Fruit fly (Drosophila melanogaster) whole organism: Measurements from ENCODE around the gene H.

Experiments
- CG8478 ChIP-seq: fragments of >200 bp; optimal IDR thresholded peaks from 2 replicates; lab custom pipeline; 2018; ENCODE audit warnings: inconsistent platforms
- Dll ChIP-seq: fragments of >200 bp; optimal IDR thresholded peaks from 2 replicates; lab custom pipeline; 2017
- EcR ChIP-seq, 2 experiments: fragments of >200 bp; optimal IDR thresholded peaks; 2 replicates each; lab custom pipeline; 2017; ENCODE audit warnings: missing biosample characterization in 2 of 2, missing genetic modification characterization in 2 of 2, missing genetic modification reagents in 2 of 2
- pan ChIP-seq: fragments of >200 bp; optimal IDR thresholded peaks from 2 replicates; lab custom pipeline; 2017
- psq ChIP-seq: fragments of >200 bp; optimal IDR thresholded peaks from 2 replicates; lab custom pipeline; 2017
- usp ChIP-seq: fragments of >200 bp; optimal IDR thresholded peaks from 2 replicates; lab custom pipeline; 2017; ENCODE audit warnings: missing biosample characterization, missing genetic modification characterization, mixed read lengths

Gene H

DNA sequence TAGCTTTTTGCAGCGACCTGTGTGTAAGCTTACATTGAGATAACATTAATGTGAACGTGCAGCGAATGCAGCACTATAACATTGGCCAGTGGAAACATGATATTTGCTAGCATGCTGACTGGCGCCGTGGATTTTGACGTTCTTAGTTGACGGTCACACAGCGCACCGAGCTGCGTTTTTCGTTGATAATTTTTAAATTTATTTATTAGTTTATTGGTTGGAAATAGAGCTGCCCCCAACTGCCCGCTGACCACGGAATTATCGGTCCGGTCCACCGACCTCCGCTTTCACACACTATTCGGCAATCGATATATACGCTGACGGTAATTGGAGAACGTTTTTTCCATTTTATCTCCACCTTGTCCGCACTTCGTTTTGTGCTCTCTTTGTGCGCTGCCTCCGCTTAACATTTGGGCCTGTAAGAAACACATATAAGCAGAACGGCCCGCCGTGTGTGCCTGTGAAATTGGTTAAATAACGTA lies at the start of gene H:
Gene H (plus strand): TSS at position 134 of the 482 bp plus-strand sequence.
- TF ChIP-seq CG8478 (lab: Kevin White, UChicago) (no peak), psq (lab: Kevin White, UChicago) (no peak), pan (no peak), usp (GFP tag; lab: Kevin White, UChicago) (no peak), EcR (GFP tag; optimal IDR thresholded peaks at IDR 0.05; lab: Kevin White, UChicago) (no peak), Dll (no peak)

DNA sequence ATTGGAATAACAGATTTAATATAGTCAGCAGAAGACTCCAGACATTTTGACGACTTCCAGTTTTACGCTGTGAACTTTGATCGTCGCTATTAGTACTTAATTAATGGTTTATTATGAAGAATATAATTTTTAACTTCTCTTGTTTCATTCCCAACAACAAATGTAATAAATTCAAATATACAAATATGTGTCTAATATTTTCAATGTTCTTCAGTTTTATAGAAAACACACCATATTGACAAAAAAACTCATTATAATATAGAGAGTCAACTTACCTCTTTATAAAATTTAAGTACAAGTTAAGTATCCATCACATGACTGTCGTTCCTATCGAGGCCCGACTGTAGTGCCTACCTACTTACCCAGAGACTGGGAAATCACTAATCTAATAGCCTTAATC lies 48.4 kb upstream of the H start:
- TF ChIP-seq EcR (GFP tag; optimal IDR thresholded peaks at IDR 0.05; lab: Kevin White, UChicago) = no peak
- TF ChIP-seq pan = no peak
- no peak for TF ChIP-seq usp (GFP tag; lab: Kevin White, UChicago)

DNA sequence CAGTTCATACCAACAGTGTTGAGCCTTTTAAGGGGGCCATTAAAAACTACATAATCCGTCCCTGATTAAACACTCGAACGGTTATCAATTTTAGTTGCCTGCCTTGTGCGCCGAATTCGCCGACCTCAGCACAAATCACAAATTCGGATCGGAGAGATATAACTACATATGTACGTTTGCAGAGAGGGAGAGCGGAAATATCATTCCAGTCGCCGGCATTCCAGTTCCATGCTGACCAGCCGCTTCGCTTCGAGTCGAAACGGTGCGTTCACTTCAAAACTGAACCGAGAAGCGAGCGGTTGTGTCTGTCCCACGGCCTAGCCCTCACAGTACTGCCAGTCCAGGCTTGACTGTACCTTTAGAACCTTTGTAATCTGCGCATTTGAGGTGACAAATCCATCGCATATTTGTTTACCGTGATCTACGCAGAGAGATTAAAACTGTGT lies 47.2 kb upstream of the H start:
- TF ChIP-seq psq (lab: Kevin White, UChicago) (no peak), Dll (no peak), usp (GFP tag; lab: Kevin White, UChicago) (no peak)

DNA sequence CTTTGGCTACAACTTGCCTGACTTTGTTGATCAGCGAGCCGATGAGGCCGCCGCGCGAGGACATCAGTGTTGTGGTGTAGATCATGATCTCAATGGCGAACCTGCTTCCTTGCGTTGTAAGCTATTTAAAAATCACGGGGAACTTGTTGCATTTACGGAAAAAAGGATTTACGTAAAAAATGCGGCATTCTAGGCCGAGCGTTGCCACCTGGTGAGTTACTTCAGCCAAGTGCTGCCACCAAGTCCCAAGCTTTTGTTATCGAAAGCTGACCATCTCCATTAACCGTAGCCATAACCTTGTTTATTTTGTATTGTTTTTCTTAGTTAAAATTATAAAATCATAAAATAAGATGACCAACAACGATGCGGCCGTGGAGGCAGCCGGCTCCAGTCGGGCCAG lies 44.9 kb upstream of the H start, which contains the start of the genes TFAM and CG5412:
Gene TFAM (minus strand): TSS at position 222 of the 400 bp plus-strand sequence.
Gene CG5412 (plus strand): TSS at position 265 of the 400 bp plus-strand sequence.
- TF ChIP-seq usp (GFP tag; lab: Kevin White, UChicago) (no peak), psq (lab: Kevin White, UChicago) (no peak), CG8478 (lab: Kevin White, UChicago) (no peak), pan (no peak)

DNA sequence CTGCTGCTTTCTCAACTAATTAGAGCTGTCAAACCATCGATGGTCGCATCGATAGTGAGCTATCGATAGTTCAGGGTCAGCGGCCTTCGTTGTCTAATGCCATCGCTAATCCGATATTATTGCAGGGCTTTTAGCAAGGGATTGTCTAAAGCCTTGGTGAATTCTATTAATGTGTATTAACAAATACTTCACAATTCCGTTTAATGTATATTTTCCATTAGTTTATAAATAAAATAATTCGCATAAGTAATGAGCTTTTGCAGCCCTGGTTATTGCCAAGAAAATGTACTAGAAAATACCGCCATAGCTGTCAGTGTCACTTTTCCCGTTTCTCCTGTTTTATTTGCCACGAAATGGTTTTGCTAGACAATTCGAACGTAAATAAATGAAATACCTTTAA lies 41.9 kb upstream of the H start, which contains the start of the genes EloB and Srp14:
Gene EloB (minus strand): TSS at position 35 of the 400 bp plus-strand sequence.
Gene Srp14 (plus strand): TSS at position 300 of the 400 bp plus-strand sequence.
- TF ChIP-seq psq (lab: Kevin White, UChicago) = no peak

DNA sequence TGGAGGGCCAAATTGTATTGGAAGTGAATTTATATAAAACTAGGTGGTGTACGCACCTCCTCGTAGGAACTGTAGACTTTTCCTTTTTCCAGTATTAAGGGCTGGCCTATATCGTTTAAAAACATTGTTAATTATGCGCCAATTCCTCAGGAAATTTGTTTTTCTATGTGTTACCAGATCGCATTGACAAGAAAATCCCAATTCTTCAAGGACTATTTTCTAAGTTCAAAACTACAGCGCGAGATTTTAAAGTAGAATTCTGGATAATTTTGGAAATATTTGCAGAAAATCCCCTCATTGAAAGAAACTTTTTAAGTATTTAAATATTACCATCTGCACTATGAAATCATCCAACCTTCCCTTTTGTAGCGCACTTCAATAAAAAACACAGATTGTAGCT lies 40.4 kb upstream of the H start, which contains the start of gene CG34008:
Gene CG34008 (minus strand): TSS at position 147 of the 400 bp plus-strand sequence.
- TF ChIP-seq Dll (no peak), pan (no peak), EcR (GFP tag; optimal IDR thresholded peaks at IDR 0.05; lab: Kevin White, UChicago) (no peak), CG8478 (lab: Kevin White, UChicago) (no peak), usp (GFP tag; lab: Kevin White, UChicago) (no peak), psq (lab: Kevin White, UChicago) (no peak)

DNA sequence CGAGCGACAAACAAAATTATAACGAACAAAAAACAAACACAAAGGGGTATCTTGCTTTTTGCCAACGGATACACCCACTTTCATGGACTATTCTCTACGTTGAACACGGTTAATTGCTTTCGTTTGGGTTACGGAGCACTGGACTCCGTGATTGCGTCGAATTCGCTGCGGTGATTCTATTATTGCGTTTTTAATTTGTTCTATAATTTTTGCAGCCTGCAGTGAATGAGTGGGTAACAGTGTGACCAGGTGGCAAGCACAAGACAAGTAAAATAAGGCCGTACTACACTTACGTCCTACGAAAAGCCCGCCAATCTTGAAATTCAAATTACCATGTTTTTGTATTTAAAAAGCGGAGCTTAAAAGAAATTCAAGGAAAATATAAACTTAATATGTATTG lies 36.2 kb upstream of the H start, which contains the start of gene CG16953:
Gene CG16953 (minus strand): TSS at position 268 of the 400 bp plus-strand sequence.
- TF ChIP-seq EcR (GFP tag; optimal IDR thresholded peaks at IDR 0.05; lab: Kevin White, UChicago) = no peak
- TF ChIP-seq psq (lab: Kevin White, UChicago) = no peak
- no peak for TF ChIP-seq pan

DNA sequence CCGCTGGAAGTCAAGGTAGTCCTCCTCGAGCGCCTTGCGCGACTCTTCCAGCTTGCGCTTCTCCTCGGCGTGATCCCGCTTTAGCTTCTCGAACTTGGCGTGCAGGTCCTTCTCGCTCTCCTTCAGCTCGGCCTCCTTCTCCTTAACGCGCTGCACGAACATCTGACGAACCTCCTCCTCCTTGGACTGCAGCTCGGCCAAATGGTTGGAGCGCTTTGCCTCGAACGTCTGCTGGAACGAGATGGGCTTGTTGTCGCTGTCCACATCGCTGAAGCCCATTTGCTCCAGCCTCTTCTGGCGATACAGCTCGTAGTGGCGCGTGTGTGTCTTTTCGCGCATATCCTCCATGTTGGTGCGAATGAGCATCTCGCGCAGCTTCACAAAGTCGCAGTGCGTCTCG lies 35.3 kb upstream of the H start:
- TF ChIP-seq Dll (no peak), psq (lab: Kevin White, UChicago) (no peak), CG8478 (lab: Kevin White, UChicago) (no peak), usp (GFP tag; lab: Kevin White, UChicago) (no peak), EcR (GFP tag; optimal IDR thresholded peaks at IDR 0.05; lab: Kevin White, UChicago) (no peak), pan (no peak)

DNA sequence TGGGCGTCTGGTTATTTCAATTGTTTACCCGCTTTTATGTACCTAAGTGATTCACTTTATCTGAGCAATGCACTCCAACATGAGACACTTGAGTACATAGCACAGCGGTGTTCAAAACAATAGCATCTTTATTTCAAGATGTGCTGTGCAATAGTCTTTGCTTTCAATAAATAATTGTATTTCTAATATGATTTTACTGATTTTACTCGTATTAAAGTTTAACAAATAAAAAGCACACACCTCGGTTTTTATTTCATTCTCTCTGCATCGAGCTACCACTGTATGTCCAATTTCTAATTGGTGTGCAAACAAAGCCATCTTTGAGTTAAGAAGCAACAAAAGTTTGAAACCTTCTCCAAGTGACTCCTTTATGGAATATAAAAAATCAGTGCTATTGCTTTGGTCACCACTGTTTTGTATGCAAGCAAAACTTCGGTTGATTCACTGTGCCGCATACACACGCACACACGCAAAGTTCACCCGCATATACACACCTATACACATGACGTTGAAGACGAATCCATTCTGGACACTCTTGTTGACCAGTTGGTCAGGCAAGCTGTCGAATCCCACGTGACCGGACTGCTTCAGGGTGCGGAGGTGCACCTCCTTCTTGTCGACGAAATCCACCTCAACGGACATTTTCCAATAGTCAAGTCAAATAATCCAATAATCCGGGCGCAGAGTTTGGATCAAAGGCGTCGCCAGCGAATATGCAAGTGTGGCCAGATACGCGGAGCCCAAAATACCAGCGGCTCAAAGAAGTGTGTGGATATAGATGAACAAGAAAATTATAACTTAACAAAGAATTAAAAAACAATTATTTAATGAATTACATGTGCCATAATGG lies 33.9 kb upstream of the H start, which contains the start of gene Septin2:
Gene Septin2 (minus strand): TSS at position 727 of the 850 bp plus-strand sequence.
- TF ChIP-seq psq (lab: Kevin White, UChicago) = no peak
- no peak for TF ChIP-seq EcR (GFP tag; optimal IDR thresholded peaks at IDR 0.05; lab: Kevin White, UChicago)
- no peak for TF ChIP-seq usp (GFP tag; lab: Kevin White, UChicago)
- no peak for TF ChIP-seq pan
- TF ChIP-seq Dll = no peak
- no peak for TF ChIP-seq CG8478 (lab: Kevin White, UChicago)

DNA sequence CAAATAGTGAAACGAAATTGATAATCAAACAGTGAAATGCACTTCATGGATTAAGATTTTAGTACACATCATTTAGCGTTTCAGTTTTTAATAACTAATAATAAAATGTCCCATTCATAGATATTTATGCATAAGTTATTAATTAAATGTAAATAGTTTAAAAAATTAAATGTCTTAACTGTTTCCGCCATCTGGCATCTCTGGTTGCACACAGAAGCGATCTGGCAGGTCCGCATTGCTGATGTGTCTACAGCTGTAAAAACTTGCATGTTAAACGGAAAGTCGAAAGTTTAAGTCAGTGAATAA lies 33.3 kb upstream of the H start, which contains the start of gene Srp72:
Gene Srp72 (plus strand): TSS at position 232 of the 306 bp plus-strand sequence.
- TF ChIP-seq EcR (GFP tag; optimal IDR thresholded peaks at IDR 0.05; lab: Kevin White, UChicago) = no peak

DNA sequence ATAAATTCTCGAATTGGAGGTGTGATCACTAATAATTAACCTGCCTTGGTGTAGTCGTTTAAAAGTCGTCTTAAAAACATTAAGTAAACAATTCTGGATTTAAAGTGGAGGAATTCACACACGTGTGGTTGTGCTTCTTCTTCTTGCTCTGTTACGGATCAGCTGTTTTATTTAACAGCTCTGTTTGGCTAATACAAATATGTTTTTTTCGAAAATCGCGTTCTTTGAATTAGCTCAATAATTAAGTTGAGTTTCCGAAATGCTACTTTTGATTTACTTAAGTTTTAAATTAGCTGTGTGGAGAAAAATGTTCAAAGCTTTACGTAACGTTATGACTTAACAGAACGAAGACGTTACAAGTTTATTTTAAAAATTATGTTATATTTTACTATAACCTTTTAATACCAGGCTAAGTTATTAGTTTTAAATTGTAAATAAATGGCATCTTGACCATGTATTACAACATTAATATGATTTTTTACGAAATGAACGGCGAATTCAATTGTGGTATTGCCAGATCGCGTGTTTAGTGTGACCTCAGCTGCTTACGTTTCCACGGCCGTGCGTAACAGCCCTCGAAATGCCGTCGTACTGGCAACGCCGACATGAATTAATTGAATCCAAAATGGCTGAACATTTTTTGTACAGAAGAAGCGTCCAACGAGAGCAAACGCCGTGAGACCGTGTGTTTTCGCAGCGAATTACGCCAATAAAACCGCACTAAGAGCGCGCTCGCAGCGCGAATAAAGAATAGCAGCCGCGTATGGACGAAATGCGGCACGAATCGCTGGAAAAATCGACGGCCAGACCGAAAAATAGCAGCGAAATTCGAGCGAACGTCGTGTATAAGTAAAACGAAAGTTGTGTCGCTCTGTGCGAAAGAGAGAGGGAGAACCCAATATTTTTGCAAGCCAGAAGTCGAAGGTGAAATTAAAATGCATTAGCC lies 28.9 kb upstream of the H start, which contains the start of the genes Pus1 and bon:
Gene Pus1 (minus strand): TSS at position 155 of the 946 bp plus-strand sequence.
Gene bon (plus strand): TSS at position 623 of the 946 bp plus-strand sequence.
- TF ChIP-seq usp (GFP tag; lab: Kevin White, UChicago) (no peak), Dll (no peak), psq (lab: Kevin White, UChicago) (no peak), pan (no peak), CG8478 (lab: Kevin White, UChicago) (no peak), EcR (GFP tag; optimal IDR thresholded peaks at IDR 0.05; lab: Kevin White, UChicago) (no peak)

DNA sequence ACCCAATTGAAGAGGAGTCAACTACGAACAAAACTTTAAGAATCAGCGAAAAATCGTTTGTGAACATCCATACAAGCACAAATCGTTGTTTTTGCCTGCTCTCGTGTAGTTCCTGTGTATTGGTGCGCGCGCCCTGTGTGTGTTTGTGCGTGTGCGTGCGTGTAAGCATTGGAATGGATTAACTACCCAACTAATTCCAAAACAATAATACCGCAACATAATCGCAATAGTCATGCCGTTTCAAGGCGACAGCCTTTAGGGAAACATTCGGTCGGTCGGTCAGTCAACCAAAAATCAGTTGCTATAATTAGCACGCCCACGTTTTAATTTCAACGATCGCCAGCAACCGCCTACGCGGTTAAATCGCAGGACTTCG lies 28.3 kb upstream of the H start:
- TF ChIP-seq Dll (no peak), usp (GFP tag; lab: Kevin White, UChicago) (no peak), psq (lab: Kevin White, UChicago) (no peak), pan (no peak), EcR (GFP tag; optimal IDR thresholded peaks at IDR 0.05; lab: Kevin White, UChicago) (no peak), CG8478 (lab: Kevin White, UChicago) (no peak)
